Worm (Caenorhabditis elegans) whole organism, early embryonic: ENCODE data around the gene symk-1.

ENCODE experiments used
- F13C5.2 ChIP-seq: sonication (generic microtip); optimal IDR thresholded peaks from 2 replicates; lab custom pipeline; 2017; ENCODE audit warnings: mild to moderate bottlenecking, missing genetic modification characterization, inconsistent platforms, missing compliant biosample characterization
- ama-1 ChIP-seq: fragments of 150-350 bp; optimal IDR thresholded peaks from 2 replicates; lab custom pipeline; 2014
- ceh-13 ChIP-seq: fragments of 200-800 bp; sonication (Bioruptor generic); optimal IDR thresholded peaks from 2 replicates; lab custom pipeline; 2018; ENCODE audit warnings: mild to moderate bottlenecking, missing genetic modification characterization, missing compliant biosample characterization
- ets-7 ChIP-seq: sonication (generic microtip); optimal IDR thresholded peaks from 2 replicates; lab custom pipeline; 2016; ENCODE audit warnings: missing genotype, missing genetic modification characterization, missing compliant biosample characterization
- flt-1 ChIP-seq: fragments of 200-800 bp; sonication (Bioruptor generic); IDR thresholded peaks from 2 replicates; pipeline ENCODE4 v1.3.6; 2022; ENCODE audit warnings: missing genetic modification characterization, missing compliant biosample characterization
- hnd-1 ChIP-seq: sonication (generic microtip); optimal IDR thresholded peaks from 2 replicates; lab custom pipeline; 2016; ENCODE audit warnings: missing genetic modification characterization, missing compliant biosample characterization
- tbx-37 ChIP-seq: fragments of 200-800 bp; sonication (Bioruptor generic); conservative IDR thresholded peaks from 2 replicates; pipeline ENCODE4 v1.3.6; 2022; ENCODE audit warnings: missing genetic modification reagents, missing genetic modification characterization, missing compliant biosample characterization
- tra-4 ChIP-seq: sonication (generic microtip); optimal IDR thresholded peaks from 2 replicates; lab custom pipeline; 2017; ENCODE audit warnings: missing genetic modification characterization, missing compliant biosample characterization

DNA sequence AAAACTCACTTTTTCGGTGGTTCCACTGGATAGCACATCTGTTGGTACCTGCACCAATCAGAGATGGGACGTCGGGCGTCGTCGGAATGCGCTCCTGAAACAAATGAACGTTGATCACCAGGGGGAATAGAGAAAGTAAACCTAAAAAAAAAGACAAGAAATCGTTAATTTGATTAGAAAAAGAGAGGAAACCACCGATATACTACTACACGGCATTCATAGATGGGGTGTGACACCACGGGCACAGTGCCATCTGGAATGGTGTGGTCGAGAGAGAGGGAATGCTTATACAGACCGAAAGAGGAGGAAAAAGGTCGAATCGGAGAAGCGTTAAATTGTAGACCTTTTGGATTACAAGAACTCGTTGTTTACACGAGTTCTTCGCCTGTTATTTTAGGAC is 18.0 kb downstream of the symk-1 start, which contains the start of gene C10B5.3:
- no peak for TF ChIP-seq ama-1 (lab: Kevin White, UChicago)
- no peak for TF ChIP-seq tra-4
- no peak for TF ChIP-seq flt-1 (GFP tag; lab: Robert Waterston, UW)
- TF ChIP-seq F13C5.2 (tag; lab: Kevin White, UChicago), result no peak
- no peak for TF ChIP-seq ceh-13 (GFP tag; lab: Kevin White, UChicago)
- no peak for TF ChIP-seq hnd-1
- no peak for TF ChIP-seq tbx-37 (GFP tag; lab: Robert Waterston, UW)
- no peak for TF ChIP-seq ets-7 (tag; lab: Kevin White, UChicago)
